5 fruit fly cellular contexts compared by ENCODE assay signal in the genomic region with DNA sequence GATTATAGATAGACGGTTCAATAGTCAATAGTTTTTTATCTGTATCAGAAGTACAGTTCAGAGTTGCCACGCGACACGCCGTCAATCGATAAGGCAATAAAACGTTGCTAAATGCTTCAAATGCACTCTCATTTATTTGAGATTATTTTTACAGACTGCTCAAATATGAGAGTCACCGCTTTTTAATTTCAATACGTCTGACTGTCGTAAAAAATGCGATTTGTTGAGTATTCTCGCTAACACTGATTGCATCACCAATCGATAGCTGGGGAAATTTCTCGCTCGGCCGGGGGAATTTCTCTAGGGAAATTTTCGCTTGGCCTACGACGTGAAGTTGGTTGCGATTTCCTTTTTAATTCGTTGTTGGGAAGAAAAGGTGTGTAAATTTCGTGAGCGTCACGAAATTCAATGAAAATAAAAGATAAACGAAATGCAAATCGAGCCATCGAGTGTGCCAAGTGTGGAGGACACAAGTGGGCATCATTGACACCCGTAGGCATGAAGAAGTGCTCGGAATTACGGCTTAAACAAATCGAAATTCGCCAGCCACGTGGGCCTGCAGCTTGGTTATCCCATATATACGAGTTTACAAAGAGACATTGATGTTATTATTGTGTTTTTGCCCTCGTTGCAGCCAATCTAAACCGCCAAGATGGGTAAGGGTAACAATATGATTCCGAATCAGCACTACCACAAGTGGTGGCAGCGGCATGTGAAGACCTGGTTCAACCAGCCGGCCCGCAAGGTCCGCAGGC.
A peak's percentile ranks its signal among the peaks of the same experiment; 100 is the strongest.
TF ChIP-seq lines count a peak whose summit lies in the region.

Gene Dref, minus strand, starts transcription at position 247 of the 755 bp plus-strand sequence.
Gene RpL13, plus strand, starts transcription at position 331 of the 755 bp plus-strand sequence.

- TF ChIP-seq CTCF in whole organism, embryonic (GFP tag; optimal IDR thresholded peaks at IDR 0.05; lab: Kevin White, UChicago), result peak; percentile 64

TF ChIP-seq in whole organism, adult, 20 proteins besides CTCF, POLR2A, EP300 and RAD21 (continues in another document):
- TF ChIP-seq CG33017 (tag; optimal IDR thresholded peaks at IDR 0.05; lab: Kevin White, UChicago), result peak; percentile 91
- TF ChIP-seq cic (GFP tag; optimal IDR thresholded peaks at IDR 0.05; lab: Kevin White, UChicago), result peak; percentile 80
- TF ChIP-seq CG12768 (GFP tag; optimal IDR thresholded peaks at IDR 0.05; lab: Kevin White, UChicago), result peak; percentile 94
- peak; percentile 96 for TF ChIP-seq Hr96 (GFP tag; optimal IDR thresholded peaks at IDR 0.05; lab: Kevin White, UChicago)
- peak; percentile 89 for TF ChIP-seq Crg-1 (GFP tag; optimal IDR thresholded peaks at IDR 0.05; lab: Kevin White, UChicago)
- peak; percentile 82 for TF ChIP-seq pad (GFP tag; optimal IDR thresholded peaks at IDR 0.05; lab: Kevin White, UChicago)
- peak; percentile 79 for TF ChIP-seq tj (GFP tag; optimal IDR thresholded peaks at IDR 0.05; lab: Kevin White, UChicago)
- TF ChIP-seq CG5204 (GFP tag; optimal IDR thresholded peaks at IDR 0.05; lab: Kevin White, UChicago), result no peak
- peak; percentile 96 for TF ChIP-seq Mnt (GFP tag; optimal IDR thresholded peaks at IDR 0.05; lab: Kevin White, UChicago)
- peak; percentile 93 for TF ChIP-seq CG7045 (GFP tag; optimal IDR thresholded peaks at IDR 0.05; lab: Kevin White, UChicago)
- TF ChIP-seq CG14711 (tag; optimal IDR thresholded peaks at IDR 0.05; lab: Kevin White, UChicago), result peak; percentile 99
- TF ChIP-seq CG1620 (GFP tag; optimal IDR thresholded peaks at IDR 0.05; lab: Kevin White, UChicago), result peak; percentile 84
- TF ChIP-seq toe (GFP tag; optimal IDR thresholded peaks at IDR 0.05; lab: Kevin White, UChicago), result peak; percentile 92
- TF ChIP-seq Clk (GFP tag; optimal IDR thresholded peaks at IDR 0.05; lab: Kevin White, UChicago), result peak; percentile 76
- no peak for TF ChIP-seq kay (GFP tag; lab: Kevin White, UChicago; ENCODE audit: borderline replicate concordance)
- peak; percentile 92 for TF ChIP-seq ovo (GFP tag; optimal IDR thresholded peaks at IDR 0.05; lab: Kevin White, UChicago)

TF ChIP-seq in whole organism, embryonic, 481 proteins besides CTCF, POLR2A, EP300 and RAD21 (continues in another document):
- TF ChIP-seq CG34376 (GFP tag; optimal IDR thresholded peaks at IDR 0.05; lab: Kevin White, UChicago) (peak; percentile 99), CG3847 (GFP tag; IDR thresholded peaks at IDR 0.05; lab: Robert Waterston, UW) (peak; percentile 80), Blimp-1 (GFP tag; optimal IDR thresholded peaks at IDR 0.05; lab: Kevin White, UChicago) (peak; percentile 66), GATAe (GFP tag; conservative IDR thresholded peaks at IDR 0.05; lab: Robert Waterston, UW) (peak; percentile 28; the same call in 1 of the 2 replicates), CG5180 (GFP tag; optimal IDR thresholded peaks at IDR 0.05; lab: Kevin White, UChicago) (peak; percentile 83), Eip74EF (GFP tag; optimal IDR thresholded peaks at IDR 0.05; lab: Kevin White, UChicago) (peak in 1 of 2 experiments; percentile 84), ash1 (GFP tag; optimal IDR thresholded peaks at IDR 0.05; lab: Kevin White, UChicago) (peak; percentile 95), lbe (GFP tag; optimal IDR thresholded peaks at IDR 0.05; lab: Kevin White, UChicago) (peak; percentile 78), CG6254 (GFP tag; optimal IDR thresholded peaks at IDR 0.05; lab: Kevin White, UChicago) (peak; percentile 79), Trl (optimal IDR thresholded peaks at IDR 0.05; lab: Kevin White, UChicago) (no peak), Trl (GFP tag; optimal IDR thresholded peaks at IDR 0.05; lab: Kevin White, UChicago) (peak; percentile 90), CG11695 (GFP tag; IDR thresholded peaks at IDR 0.05; lab: Robert Waterston, UW) (peak; percentile 59; the same call in 1 of the 3 replicates), Deaf1 (tag; optimal IDR thresholded peaks at IDR 0.05; lab: Kevin White, UChicago) (peak; percentile 64), CG13894 (tag; optimal IDR thresholded peaks at IDR 0.05; lab: Kevin White, UChicago) (peak; percentile 85), CG42726 (GFP tag; IDR thresholded peaks at IDR 0.05; lab: Robert Waterston, UW; ENCODE audit: partially characterized antibody) (no peak)

TF ChIP-seq in whole organism, prepupa, 60 proteins besides CTCF, POLR2A, EP300 and RAD21 (continues in another document):
- TF ChIP-seq spab (GFP tag; optimal IDR thresholded peaks at IDR 0.05; lab: Kevin White, UChicago) (no peak), CG10669 (GFP tag; optimal IDR thresholded peaks at IDR 0.05; lab: Kevin White, UChicago) (peak; percentile 78), CG32006 (GFP tag; optimal IDR thresholded peaks at IDR 0.05; lab: Kevin White, UChicago) (no peak), Ets21C (GFP tag; optimal IDR thresholded peaks at IDR 0.05; lab: Kevin White, UChicago) (peak; percentile 53), cyc (GFP tag; optimal IDR thresholded peaks at IDR 0.05; lab: Kevin White, UChicago) (peak; percentile 75), CG15336 (GFP tag; IDR thresholded peaks at IDR 0.05; lab: Robert Waterston, UW) (peak; percentile 39; the same call in 1 of the 2 replicates), Hr38 (GFP tag; optimal IDR thresholded peaks at IDR 0.05; lab: Kevin White, UChicago) (no peak), CG10631 (GFP tag; optimal IDR thresholded peaks at IDR 0.05; lab: Kevin White, UChicago) (no peak), Ets96B (tag; optimal IDR thresholded peaks at IDR 0.05; lab: Kevin White, UChicago) (peak; percentile 51), eg (GFP tag; IDR thresholded peaks at IDR 0.05; lab: Robert Waterston, UW) (peak; percentile 83), vri (GFP tag; optimal IDR thresholded peaks at IDR 0.05; lab: Kevin White, UChicago) (peak; percentile 92), svp (GFP tag; lab: Kevin White, UChicago) (peak; percentile 90), CG8119 (GFP tag; IDR thresholded peaks at IDR 0.05; lab: Robert Waterston, UW) (no peak; the same call in 1 of the 3 replicates), salr (GFP tag; optimal IDR thresholded peaks at IDR 0.05; lab: Kevin White, UChicago) (peak in 1 of 2 experiments; percentile 78), OdsH (GFP tag; optimal IDR thresholded peaks at IDR 0.05; lab: Kevin White, UChicago) (peak; percentile 78), Gug (GFP tag; IDR thresholded peaks at IDR 0.05; lab: Robert Waterston, UW) (peak; percentile 44), Hr39 (GFP tag; optimal IDR thresholded peaks at IDR 0.05; lab: Kevin White, UChicago) (peak; percentile 67)

TF ChIP-seq in whole organism, pupa, 21 proteins besides CTCF, POLR2A, EP300 and RAD21 (continues in another document):
- no peak for TF ChIP-seq CG13204 (GFP tag; optimal IDR thresholded peaks at IDR 0.05; lab: Kevin White, UChicago)
- TF ChIP-seq CG15710 (tag; optimal IDR thresholded peaks at IDR 0.05; lab: Kevin White, UChicago), result peak; percentile 74
- peak; percentile 51 for TF ChIP-seq CG8301 (tag; optimal IDR thresholded peaks at IDR 0.05; lab: Kevin White, UChicago)
- TF ChIP-seq rn (GFP tag; IDR thresholded peaks at IDR 0.05; lab: Robert Waterston, UW), result no peak
- TF ChIP-seq CG12605 (GFP tag; IDR thresholded peaks at IDR 0.05; lab: Robert Waterston, UW), result peak; percentile 77
- TF ChIP-seq Snoo (tag; optimal IDR thresholded peaks at IDR 0.05; lab: Kevin White, UChicago), result peak; percentile 89
- peak; percentile 86 for TF ChIP-seq CG4496 (GFP tag; IDR thresholded peaks at IDR 0.05; lab: Robert Waterston, UW)
- peak; percentile 24 for TF ChIP-seq CG9948 (tag; optimal IDR thresholded peaks at IDR 0.05; lab: Kevin White, UChicago)
- TF ChIP-seq fd96Ca (GFP tag; IDR thresholded peaks at IDR 0.05; lab: Robert Waterston, UW), result peak; percentile 57
- TF ChIP-seq gl (tag; optimal IDR thresholded peaks at IDR 0.05; lab: Kevin White, UChicago), result peak; percentile 78
- peak; percentile 76 for TF ChIP-seq CG34367 (tag; optimal IDR thresholded peaks at IDR 0.05; lab: Kevin White, UChicago)
- peak; percentile 60 for TF ChIP-seq CG8159 (tag; optimal IDR thresholded peaks at IDR 0.05; lab: Kevin White, UChicago)
- TF ChIP-seq CG10348 (GFP tag; IDR thresholded peaks at IDR 0.05; lab: Robert Waterston, UW), result no peak
- no peak for TF ChIP-seq D1 (tag; optimal IDR thresholded peaks at IDR 0.05; lab: Kevin White, UChicago)
- no peak for TF ChIP-seq Pif1B (GFP tag; optimal IDR thresholded peaks at IDR 0.05; lab: Kevin White, UChicago)
- TF ChIP-seq Ets98B (GFP tag; IDR thresholded peaks at IDR 0.05; lab: Robert Waterston, UW), result peak; percentile 49
- TF ChIP-seq EcR (GFP tag; optimal IDR thresholded peaks at IDR 0.05; lab: Kevin White, UChicago), result peak; percentile 11
- TF ChIP-seq CG32121 (GFP tag; IDR thresholded peaks at IDR 0.05; lab: Robert Waterston, UW), result peak; percentile 35; the same call in 1 of the 2 replicates
- TF ChIP-seq Pif1A (GFP tag; optimal IDR thresholded peaks at IDR 0.05; lab: Kevin White, UChicago), result no peak

TF ChIP-seq in whole organism, wandering third instar larva, 38 proteins besides CTCF, POLR2A, EP300 and RAD21 (continues in another document):
- peak; percentile 65 for TF ChIP-seq sv (GFP tag; optimal IDR thresholded peaks at IDR 0.05; lab: Kevin White, UChicago)
- peak; percentile 57 for TF ChIP-seq CG32264 (GFP tag; optimal IDR thresholded peaks at IDR 0.05; lab: Kevin White, UChicago)
- peak; percentile 81 for TF ChIP-seq HLH106 (tag; optimal IDR thresholded peaks at IDR 0.05; lab: Kevin White, UChicago)
- TF ChIP-seq sage (GFP tag; optimal IDR thresholded peaks at IDR 0.05; lab: Kevin White, UChicago), result no peak
- peak; percentile 90 for TF ChIP-seq h (GFP tag; optimal IDR thresholded peaks at IDR 0.05; lab: Kevin White, UChicago)
- TF ChIP-seq ey (GFP tag; optimal IDR thresholded peaks at IDR 0.05; lab: Kevin White, UChicago), result peak; percentile 74
- no peak for TF ChIP-seq usp (GFP tag; optimal IDR thresholded peaks at IDR 0.05; lab: Kevin White, UChicago)
- TF ChIP-seq dmrt93B (GFP tag; optimal IDR thresholded peaks at IDR 0.05; lab: Kevin White, UChicago), result peak; percentile 86
- TF ChIP-seq woc (GFP tag; optimal IDR thresholded peaks at IDR 0.05; lab: Kevin White, UChicago), result peak; percentile 53
- TF ChIP-seq brk (GFP tag; optimal IDR thresholded peaks at IDR 0.05; lab: Kevin White, UChicago), result no peak
- TF ChIP-seq Dfd (GFP tag; optimal IDR thresholded peaks at IDR 0.05; lab: Kevin White, UChicago), result no peak
- peak; percentile 84 for TF ChIP-seq Hnf4 (GFP tag; optimal IDR thresholded peaks at IDR 0.05; lab: Kevin White, UChicago)
- no peak for TF ChIP-seq GATAd (GFP tag; optimal IDR thresholded peaks at IDR 0.05; lab: Kevin White, UChicago)
- TF ChIP-seq jim (GFP tag; optimal IDR thresholded peaks at IDR 0.05; lab: Kevin White, UChicago), result no peak
- peak; percentile 88 for TF ChIP-seq rgr (GFP tag; optimal IDR thresholded peaks at IDR 0.05; lab: Kevin White, UChicago)
- TF ChIP-seq OdsH (GFP tag; optimal IDR thresholded peaks at IDR 0.05; lab: Kevin White, UChicago), result peak; percentile 88
- no peak for TF ChIP-seq pan (optimal IDR thresholded peaks at IDR 0.05; lab: Kevin White, UChicago)
- peak; percentile 53 for TF ChIP-seq dsf (GFP tag; optimal IDR thresholded peaks at IDR 0.05; lab: Kevin White, UChicago; ENCODE audit: borderline replicate concordance)
- TF ChIP-seq CG9705 (GFP tag; optimal IDR thresholded peaks at IDR 0.05; lab: Kevin White, UChicago), result peak; percentile 88
- TF ChIP-seq Myc (optimal IDR thresholded peaks at IDR 0.05; lab: Kevin White, UChicago), result peak; percentile 77
- peak; percentile 43 for TF ChIP-seq Mio (GFP tag; optimal IDR thresholded peaks at IDR 0.05; lab: Kevin White, UChicago)
